Worm (Caenorhabditis elegans): ENCODE data around the gene nhr-176.

- TF ChIP-seq skn-1 (tag; optimal IDR thresholded peaks at IDR 0.05) (no peak), ceh-82 (tag; optimal IDR thresholded peaks at IDR 0.05) (no peak), nhr-11 (tag; optimal IDR thresholded peaks at IDR 0.05) (no peak), ceh-16 (tag; optimal IDR thresholded peaks at IDR 0.05) (no peak), nhr-129 (tag; optimal IDR thresholded peaks at IDR 0.05) (no peak), lin-11 (tag; optimal IDR thresholded peaks at IDR 0.05) (no peak), nhr-237 (tag; optimal IDR thresholded peaks at IDR 0.05) (no peak), elt-3 (tag; optimal IDR thresholded peaks at IDR 0.05) (no peak)
Measured at ce11 chrV:16090685-16091084, 19.6 kb downstream of the nhr-176 start, which contains the start of gene F22B8.3.
